Worm (Caenorhabditis elegans): ENCODE results near the gene F49E10.2.

The F49E10.2 gene

ce11 chrX:5862408-5862807 lies 27.8 kb upstream of the F49E10.2 start, which contains the start of gene ctbp-1:
Gene ctbp-1 (plus strand): TSS chrX:5862708.
- no peak for TF ChIP-seq Y5F2A.4 (GFP tag; optimal IDR thresholded peaks at IDR 0.05)
- TF ChIP-seq skn-1 (tag; optimal IDR thresholded peaks at IDR 0.05): no peak
- TF ChIP-seq egl-43 (GFP tag; IDR thresholded peaks at IDR 0.05): no peak
- no peak for TF ChIP-seq daf-16 (GFP tag; optimal IDR thresholded peaks at IDR 0.05)
- TF ChIP-seq daf-16 (tag; optimal IDR thresholded peaks at IDR 0.05): no peak
- TF ChIP-seq tag-97 (GFP tag; IDR thresholded peaks at IDR 0.05): no peak
- TF ChIP-seq ceh-32 (tag; optimal IDR thresholded peaks at IDR 0.05; ENCODE audit: poor library complexity): no peak
- TF ChIP-seq nhr-10 (tag; optimal IDR thresholded peaks at IDR 0.05): no peak
- no peak for TF ChIP-seq tra-1 (GFP tag; IDR thresholded peaks at IDR 0.05)
- no peak for TF ChIP-seq Y48G9A.11 (GFP tag; IDR thresholded peaks at IDR 0.05)
- TF ChIP-seq aha-1 (tag): no peak
- TF ChIP-seq spr-3 (GFP tag; optimal IDR thresholded peaks at IDR 0.05): no peak
- no peak for TF ChIP-seq mep-1 (tag; optimal IDR thresholded peaks at IDR 0.05)
- no peak for TF ChIP-seq lin-13 (GFP tag; optimal IDR thresholded peaks at IDR 0.05)
- no peak for TF ChIP-seq gei-8 (GFP tag; optimal IDR thresholded peaks at IDR 0.05)
- TF ChIP-seq ceh-44 (GFP tag; IDR thresholded peaks at IDR 0.05): no peak

- TF ChIP-seq vab-7 (GFP tag; IDR thresholded peaks at IDR 0.05) (0 out of 2 replicates have a peak, but pooled peaks have one; percentile 8), unc-62 (GFP tag; optimal IDR thresholded peaks at IDR 0.05 in 1 of 2) (peak in 1 of 2 experiments; percentile 93), unc-62 (tag; optimal IDR thresholded peaks at IDR 0.05) (no peak), aha-1 (tag) (peak; percentile 40), nhr-10 (tag; optimal IDR thresholded peaks at IDR 0.05) (no peak), mes-2 (tag; optimal IDR thresholded peaks at IDR 0.05; ENCODE audit: poor library complexity, severe bottlenecking) (peak; percentile 13), mdl-1 (tag; optimal IDR thresholded peaks at IDR 0.05) (no peak), ceh-28 (tag; optimal IDR thresholded peaks at IDR 0.05) (no peak)
Observed at ce11 chrX:5868030-5868429, 22.1 kb upstream of the F49E10.2 start.

- no peak for TF ChIP-seq pha-4 (GFP tag; IDR thresholded peaks at IDR 0.05)
- TF ChIP-seq pha-4 (tag; optimal IDR thresholded peaks at IDR 0.05): no peak
- no peak for TF ChIP-seq ceh-20 (GFP tag; IDR thresholded peaks at IDR 0.05)
- no peak for TF ChIP-seq ctbp-1 (GFP tag; IDR thresholded peaks at IDR 0.05)
- no peak for TF ChIP-seq dpl-1 (GFP tag; optimal IDR thresholded peaks at IDR 0.05)
Observed at ce11 chrX:5869603-5870002, 20.6 kb upstream of the F49E10.2 start.

ce11 chrX:5872153-5872552 lies 18.0 kb upstream of the F49E10.2 start:
- TF ChIP-seq spr-3 (GFP tag; optimal IDR thresholded peaks at IDR 0.05) (no peak), nhr-76 (tag; optimal IDR thresholded peaks at IDR 0.05) (no peak), set-16 (GFP tag; IDR thresholded peaks at IDR 0.05) (peak; percentile 26; the same call in 1 of the 2 replicates), rbr-2 (tag; optimal IDR thresholded peaks at IDR 0.05) (no peak), ceh-20 (GFP tag; IDR thresholded peaks at IDR 0.05) (no peak), ceh-82 (tag; optimal IDR thresholded peaks at IDR 0.05) (no peak), spr-1 (tag; optimal IDR thresholded peaks at IDR 0.05) (no peak), daf-16 (GFP tag; optimal IDR thresholded peaks at IDR 0.05) (no peak), daf-16 (tag; optimal IDR thresholded peaks at IDR 0.05) (no peak)

- TF ChIP-seq fkh-10 (GFP tag; optimal IDR thresholded peaks at IDR 0.05) (no peak), dmd-9 (GFP tag; IDR thresholded peaks at IDR 0.05) (no peak)
Observed at ce11 chrX:5875567-5875966, 14.6 kb upstream of the F49E10.2 start, which contains the start of gene F49E10.4. Gene F49E10.4 (plus strand): TSS chrX:5875867.

ce11 chrX:5877039-5877438 lies 13.1 kb upstream of the F49E10.2 start:
- TF ChIP-seq ces-1 (GFP tag; optimal IDR thresholded peaks at IDR 0.05) (peak; percentile 74), duxl-1 (tag; optimal IDR thresholded peaks at IDR 0.05; ENCODE audit: poor library complexity) (no peak)
